Worm (Caenorhabditis elegans): Measurements from ENCODE around the gene H41C03.3.
"Not testable (repeated sequence)": the region's sequence is repeated elsewhere in the genome, so short reads cannot be mapped to it uniquely, and the experiment has no call there.

The H41C03.3 gene

DNA sequence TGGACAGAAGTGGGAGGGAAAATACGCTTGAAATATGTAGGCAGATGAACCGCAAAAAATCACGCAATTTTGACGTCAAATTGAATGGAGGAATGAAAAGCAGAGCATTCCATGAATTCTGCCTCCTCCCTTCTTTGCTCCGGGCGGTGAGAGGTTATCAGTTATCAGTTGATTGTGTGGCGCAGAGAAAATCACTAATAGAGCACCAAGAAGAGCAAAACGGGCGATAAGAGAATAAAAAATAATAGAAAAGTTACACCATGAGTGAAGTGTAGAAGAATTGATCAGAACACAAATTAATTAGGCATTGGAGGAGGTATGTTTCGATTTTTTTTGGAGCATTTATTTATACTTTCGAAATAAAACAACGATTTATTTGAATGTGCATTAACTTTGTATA is 39.0 kb upstream of the H41C03.3 start:
- TF ChIP-seq nhr-237 (tag; optimal IDR thresholded peaks at IDR 0.05) = no peak
- no peak for TF ChIP-seq pha-4 (tag; optimal IDR thresholded peaks at IDR 0.05)
- TF ChIP-seq nhr-12 (tag; optimal IDR thresholded peaks at IDR 0.05) = no peak
- no peak for TF ChIP-seq flh-1 (GFP tag; optimal IDR thresholded peaks at IDR 0.05)
- no peak for TF ChIP-seq ceh-39 (tag; optimal IDR thresholded peaks at IDR 0.05)
- no peak for TF ChIP-seq elt-1 (tag; optimal IDR thresholded peaks at IDR 0.05; ENCODE audit: borderline replicate concordance, insufficient read depth)
- TF ChIP-seq mep-1 (tag; optimal IDR thresholded peaks at IDR 0.05) = no peak
- TF ChIP-seq ceh-83 (GFP tag; optimal IDR thresholded peaks at IDR 0.05) = no peak
- TF ChIP-seq lin-32 (GFP tag; optimal IDR thresholded peaks at IDR 0.05) = no peak
- TF ChIP-seq blmp-1 (tag; optimal IDR thresholded peaks at IDR 0.05) = no peak
- TF ChIP-seq ces-1 (GFP tag; optimal IDR thresholded peaks at IDR 0.05) = no peak
- no peak for TF ChIP-seq nhr-28 (tag; optimal IDR thresholded peaks at IDR 0.05)
- TF ChIP-seq elt-3 (tag; optimal IDR thresholded peaks at IDR 0.05) = no peak
- no peak for TF ChIP-seq mls-2 (tag; optimal IDR thresholded peaks at IDR 0.05)

DNA sequence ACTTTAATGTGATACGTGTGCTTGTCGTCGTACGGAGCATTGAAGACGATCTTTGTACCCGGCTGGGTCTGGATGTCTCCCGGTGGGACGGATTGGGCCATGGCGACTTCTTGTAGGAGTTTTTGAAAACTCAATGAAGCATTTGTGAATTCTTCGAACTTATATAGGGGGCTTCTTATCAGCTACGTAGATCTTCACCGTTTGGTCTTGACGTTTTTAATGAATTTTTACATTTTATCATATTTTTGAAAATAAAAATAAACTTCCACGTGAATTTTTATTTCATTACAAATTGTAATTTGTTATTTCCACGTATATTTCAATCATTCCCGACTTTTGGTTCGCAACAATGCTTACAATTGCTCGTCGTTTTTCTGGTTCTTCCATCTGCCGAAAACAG is 35.3 kb upstream of the H41C03.3 start, which contains the start of the genes msp-64 and ZK1248.5:
msp-64 (minus strand) TSS at position 101 of the 400 bp plus-strand sequence.
ZK1248.5 (plus strand) TSS at position 285 of the 400 bp plus-strand sequence.
- no peak for TF ChIP-seq ceh-43 (GFP tag; optimal IDR thresholded peaks at IDR 0.05)
- TF ChIP-seq bed-3 (GFP tag; optimal IDR thresholded peaks at IDR 0.05) = no peak
- no peak for TF ChIP-seq pha-4 (tag; optimal IDR thresholded peaks at IDR 0.05)
- no peak for TF ChIP-seq nhr-12 (tag; optimal IDR thresholded peaks at IDR 0.05)
- TF ChIP-seq mab-5 (tag; optimal IDR thresholded peaks at IDR 0.05) = no peak
- TF ChIP-seq unc-62 (GFP tag; optimal IDR thresholded peaks at IDR 0.05) = no peak
- no peak for TF ChIP-seq sem-2 (GFP tag; optimal IDR thresholded peaks at IDR 0.05)

DNA sequence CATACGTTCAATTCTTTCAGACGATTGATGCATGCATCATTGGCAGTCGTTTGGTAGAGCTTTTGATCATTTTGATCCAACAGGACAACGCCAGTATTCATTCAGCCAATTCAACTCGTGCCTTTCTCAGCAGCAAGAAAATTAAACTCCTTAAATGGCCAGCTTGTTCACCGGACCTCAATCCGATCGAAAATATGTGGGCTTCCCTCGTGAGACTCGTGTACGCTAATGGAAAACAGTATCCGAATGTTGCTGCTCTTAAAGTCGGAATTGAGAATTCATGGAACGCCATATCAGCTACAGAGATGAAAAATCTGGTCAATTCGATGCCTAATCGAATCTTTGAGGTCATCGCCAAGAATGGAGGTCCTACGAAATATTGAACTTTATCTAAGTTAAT is 30.2 kb upstream of the H41C03.3 start, which contains the start of gene wago-5:
wago-5 (minus strand) TSS at position 101 of the 400 bp plus-strand sequence.
- TF ChIP-seq blmp-1 (tag; optimal IDR thresholded peaks at IDR 0.05); pha-4 (tag; optimal IDR thresholded peaks at IDR 0.05); drap-1 (GFP tag; optimal IDR thresholded peaks at IDR 0.05): not testable (repeated sequence)

ce11 chrII:5816346-5816745 is 29.2 kb upstream of the H41C03.3 start, which contains the start of gene ZK1248.20:
Gene ZK1248.20, plus strand, starts transcription at chrII:5816646.
- TF ChIP-seq ztf-11 (tag; optimal IDR thresholded peaks at IDR 0.05) (no peak), blmp-1 (tag; optimal IDR thresholded peaks at IDR 0.05) (no peak), pha-4 (tag; optimal IDR thresholded peaks at IDR 0.05) (no peak), flh-1 (GFP tag; optimal IDR thresholded peaks at IDR 0.05) (no peak), sem-2 (GFP tag; optimal IDR thresholded peaks at IDR 0.05) (no peak), ceh-39 (tag; optimal IDR thresholded peaks at IDR 0.05) (no peak), lsy-2 (tag; optimal IDR thresholded peaks at IDR 0.05) (no peak), nhr-12 (tag; optimal IDR thresholded peaks at IDR 0.05) (no peak), ceh-43 (GFP tag; optimal IDR thresholded peaks at IDR 0.05) (no peak), ceh-83 (GFP tag; optimal IDR thresholded peaks at IDR 0.05) (no peak), sptf-1 (tag; optimal IDR thresholded peaks at IDR 0.05) (no peak), unc-39 (tag; optimal IDR thresholded peaks at IDR 0.05) (no peak), nhr-2 (tag; optimal IDR thresholded peaks at IDR 0.05) (no peak), mep-1 (tag; optimal IDR thresholded peaks at IDR 0.05) (no peak), lin-32 (GFP tag; optimal IDR thresholded peaks at IDR 0.05) (no peak)

DNA sequence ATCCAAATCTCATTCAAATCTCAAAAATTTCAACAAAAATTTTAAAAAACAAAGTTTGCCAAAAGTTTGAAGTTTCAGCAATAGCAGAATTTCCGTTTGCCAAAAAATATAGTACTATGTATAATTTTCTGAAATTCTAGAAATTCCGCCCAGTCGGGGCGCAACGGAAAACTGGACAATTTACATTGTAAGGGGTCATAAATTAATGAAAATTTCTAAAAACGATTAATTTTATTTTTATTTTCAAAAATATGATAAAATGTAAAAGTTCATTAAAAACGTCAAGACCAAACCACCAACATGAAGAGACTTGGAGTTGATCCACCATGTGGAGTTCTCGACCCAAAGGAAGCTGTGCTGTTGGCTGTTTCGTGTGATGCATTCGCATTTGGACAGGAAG is 27.3 kb upstream of the H41C03.3 start, which contains the start of gene ZK1248.4:
ZK1248.4 (plus strand) TSS at position 301 of the 400 bp plus-strand sequence.
- no peak for TF ChIP-seq ceh-43 (GFP tag; optimal IDR thresholded peaks at IDR 0.05)
- TF ChIP-seq lin-13 (tag; optimal IDR thresholded peaks at IDR 0.05) = no peak
- no peak for TF ChIP-seq elt-1 (tag; optimal IDR thresholded peaks at IDR 0.05; ENCODE audit: borderline replicate concordance, insufficient read depth)
- TF ChIP-seq nhr-12 (tag; optimal IDR thresholded peaks at IDR 0.05) = no peak
- no peak for TF ChIP-seq mep-1 (tag; optimal IDR thresholded peaks at IDR 0.05)
- no peak for TF ChIP-seq drap-1 (GFP tag; optimal IDR thresholded peaks at IDR 0.05)
- TF ChIP-seq nhr-237 (tag; optimal IDR thresholded peaks at IDR 0.05) = no peak
- TF ChIP-seq ztf-11 (tag; optimal IDR thresholded peaks at IDR 0.05) = no peak
- TF ChIP-seq cnd-1 (tag; optimal IDR thresholded peaks at IDR 0.05) = no peak
- no peak for TF ChIP-seq lin-32 (GFP tag; optimal IDR thresholded peaks at IDR 0.05)
- no peak for TF ChIP-seq tbx-8 (GFP tag; optimal IDR thresholded peaks at IDR 0.05)
- TF ChIP-seq unc-39 (tag; optimal IDR thresholded peaks at IDR 0.05) = no peak
- no peak for TF ChIP-seq bed-3 (GFP tag; optimal IDR thresholded peaks at IDR 0.05)
- no peak for TF ChIP-seq ces-1 (GFP tag; optimal IDR thresholded peaks at IDR 0.05)
- no peak for TF ChIP-seq pha-4 (tag; optimal IDR thresholded peaks at IDR 0.05)
- TF ChIP-seq elt-3 (tag; optimal IDR thresholded peaks at IDR 0.05) = no peak
- TF ChIP-seq sptf-1 (tag; optimal IDR thresholded peaks at IDR 0.05) = no peak
- no peak for TF ChIP-seq flh-1 (GFP tag; optimal IDR thresholded peaks at IDR 0.05)
- no peak for TF ChIP-seq blmp-1 (tag; optimal IDR thresholded peaks at IDR 0.05)
